Fruit fly (Drosophila melanogaster): ENCODE measurements around the gene Dus2.

The Dus2 gene

dm6 chrX:14208426-14209208, 29.2 kb upstream of the Dus2 start (continued):
- peak; percentile 91 for TF ChIP-seq vvl (GFP tag; IDR thresholded peaks at IDR 0.05)
- peak; percentile 11 for TF ChIP-seq CTCF (GFP tag; optimal IDR thresholded peaks at IDR 0.05)
- TF ChIP-seq gcm (GFP tag; optimal IDR thresholded peaks at IDR 0.05): peak; percentile 68
- TF ChIP-seq fd102C (GFP tag; optimal IDR thresholded peaks at IDR 0.05): no peak
- no peak for TF ChIP-seq CG12744 (GFP tag; optimal IDR thresholded peaks at IDR 0.05)
- no peak for TF ChIP-seq gsb (GFP tag; IDR thresholded peaks at IDR 0.05)
- peak; percentile 93 for TF ChIP-seq sens (GFP tag)
- no peak for TF ChIP-seq CG4730 (GFP tag; IDR thresholded peaks at IDR 0.05)
- TF ChIP-seq HLH54F (GFP tag; optimal IDR thresholded peaks at IDR 0.05): no peak
- 0 out of 2 replicates have a peak, but pooled peaks have one; percentile 9 for TF ChIP-seq NFAT (GFP tag; IDR thresholded peaks at IDR 0.05)
- TF ChIP-seq CG12219 (GFP tag; optimal IDR thresholded peaks at IDR 0.05): peak; percentile 68
- no peak for TF ChIP-seq pan (optimal IDR thresholded peaks at IDR 0.05)
- peak in 1 of 2 experiments; percentile 58 for TF ChIP-seq pan (GFP tag; optimal IDR thresholded peaks at IDR 0.05 in 1 of 2, IDR thresholded peaks at IDR 0.05 in 1 of 2)
- peak; percentile 71 for TF ChIP-seq CG2712 (tag; optimal IDR thresholded peaks at IDR 0.05)
- peak; percentile 67 for TF ChIP-seq CG18262 (tag; optimal IDR thresholded peaks at IDR 0.05)
- peak; percentile 57 for TF ChIP-seq sqz (GFP tag; optimal IDR thresholded peaks at IDR 0.05)
- peak; percentile 63 for TF ChIP-seq tap (tag; optimal IDR thresholded peaks at IDR 0.05)
- TF ChIP-seq CG6765 (GFP tag; optimal IDR thresholded peaks at IDR 0.05): peak; percentile 49
- peak; percentile 2 for TF ChIP-seq Dad (GFP tag; optimal IDR thresholded peaks at IDR 0.05)
- TF ChIP-seq CG8281 (tag; optimal IDR thresholded peaks at IDR 0.05): peak; percentile 45
- peak; percentile 50 for TF ChIP-seq CG4328 (GFP tag; optimal IDR thresholded peaks at IDR 0.05)
- TF ChIP-seq Fer3 (tag; optimal IDR thresholded peaks at IDR 0.05): peak; percentile 35
- no peak for TF ChIP-seq lbe (GFP tag; optimal IDR thresholded peaks at IDR 0.05)
- no peak for TF ChIP-seq CG12299 (tag; optimal IDR thresholded peaks at IDR 0.05)
- TF ChIP-seq CG10147 (GFP tag; optimal IDR thresholded peaks at IDR 0.05): peak; percentile 56
- TF ChIP-seq gro (GFP tag; optimal IDR thresholded peaks at IDR 0.05): no peak
- TF ChIP-seq stc (GFP tag; IDR thresholded peaks at IDR 0.05): peak; percentile 68
- TF ChIP-seq Sox102F (GFP tag; optimal IDR thresholded peaks at IDR 0.05): peak; percentile 62
- TF ChIP-seq Max (GFP tag; optimal IDR thresholded peaks at IDR 0.05): peak; percentile 5
- TF ChIP-seq Jarid2 (GFP tag; optimal IDR thresholded peaks at IDR 0.05): no peak
- TF ChIP-seq CG10267 (tag; optimal IDR thresholded peaks at IDR 0.05): peak; percentile 70
- 0 out of 3 replicates have a peak, but pooled peaks have one; percentile 31 for TF ChIP-seq tgo (GFP tag; IDR thresholded peaks at IDR 0.05)
- TF ChIP-seq dmrt11E (tag; optimal IDR thresholded peaks at IDR 0.05): peak; percentile 71
- no peak for TF ChIP-seq btn (GFP tag; optimal IDR thresholded peaks at IDR 0.05)
- TF ChIP-seq CG11085 (GFP tag; IDR thresholded peaks at IDR 0.05): no peak
- no peak for TF ChIP-seq dan (GFP tag; IDR thresholded peaks at IDR 0.05)
- peak; percentile 14 for TF ChIP-seq ewg (GFP tag; optimal IDR thresholded peaks at IDR 0.05)
- TF ChIP-seq CG3065 (GFP tag; optimal IDR thresholded peaks at IDR 0.05): no peak
- peak; percentile 83 for TF ChIP-seq CG11504 (tag; optimal IDR thresholded peaks at IDR 0.05)
- TF ChIP-seq wek (GFP tag; optimal IDR thresholded peaks at IDR 0.05): no peak
- TF ChIP-seq CG8388 (GFP tag; optimal IDR thresholded peaks at IDR 0.05): peak; percentile 77
- TF ChIP-seq CG3407 (GFP tag; optimal IDR thresholded peaks at IDR 0.05): no peak
- TF ChIP-seq CHES-1-like (GFP tag; optimal IDR thresholded peaks at IDR 0.05): no peak
- no peak for TF ChIP-seq Abd-B (GFP tag; optimal IDR thresholded peaks at IDR 0.05)
- TF ChIP-seq CG4424 (GFP tag; optimal IDR thresholded peaks at IDR 0.05): peak; percentile 59
- peak; percentile 21 for TF ChIP-seq Side (GFP tag; optimal IDR thresholded peaks at IDR 0.05)
- peak; percentile 15 for TF ChIP-seq CG6683 (GFP tag; optimal IDR thresholded peaks at IDR 0.05)
- peak; percentile 3 for TF ChIP-seq Mes4 (GFP tag; optimal IDR thresholded peaks at IDR 0.05)
- no peak for TF ChIP-seq Dip3 (GFP tag; optimal IDR thresholded peaks at IDR 0.05)
- TF ChIP-seq Ets65A (GFP tag): peak; percentile 70

All from whole organism, embryonic.